Fruit fly (Drosophila melanogaster) whole organism, embryonic: ENCODE measurements around the gene rhea.

ENCODE experiments used
- BEAF-32 ChIP-seq: fragments of 200-800 bp; sonication (Bioruptor generic); optimal IDR thresholded peaks from 3 replicates; lab custom pipeline; 2017; ENCODE audit warnings: missing biosample characterization, missing genetic modification characterization, mild to moderate bottlenecking, moderate library complexity, missing genetic modification reagents
- BtbVII ChIP-seq: fragments of 200-800 bp; sonication (Bioruptor generic); optimal IDR thresholded peaks from 3 replicates; lab custom pipeline; 2017; ENCODE audit warnings: missing biosample characterization, mild to moderate bottlenecking, missing genetic modification characterization
- CG10543 ChIP-seq: fragments of 200-800 bp; sonication (Bioruptor generic); optimal IDR thresholded peaks from 3 replicates; lab custom pipeline; 2017; ENCODE audit warnings: missing biosample characterization, mild to moderate bottlenecking, missing genetic modification characterization, moderate library complexity
- CG11093 ChIP-seq: fragments of 200-800 bp; sonication (Bioruptor generic); IDR thresholded peaks from 3 replicates; pipeline ENCODE4 v1.3.6; 2022; ENCODE audit warnings: missing biosample characterization, missing genetic modification characterization
- CG12769 ChIP-seq: fragments of 200-800 bp; sonication (Bioruptor generic); optimal IDR thresholded peaks from 2 replicates; lab custom pipeline; 2019; ENCODE audit warnings: missing biosample characterization, mild to moderate bottlenecking, missing genetic modification characterization, moderate library complexity
- CG14441 ChIP-seq: fragments of 200-800 bp; sonication (Bioruptor generic); IDR thresholded peaks from 2 replicates; pipeline ENCODE4 v1.3.6; 2022; ENCODE audit warnings: missing biosample characterization, missing genetic modification characterization
- CG31224 ChIP-seq: fragments of 200-800 bp; sonication (Bioruptor generic); IDR thresholded peaks from 2 replicates; pipeline ENCODE4 v1.3.6; 2022; ENCODE audit warnings: missing biosample characterization, missing genetic modification characterization
- CG31441 ChIP-seq: fragments of 200-800 bp; sonication (Bioruptor generic); IDR thresholded peaks from 2 replicates; pipeline ENCODE4 v1.3.6; 2022; ENCODE audit warnings: missing biosample characterization, missing genetic modification characterization
- CG34376 ChIP-seq: fragments of 200-800 bp; sonication (Bioruptor generic); optimal IDR thresholded peaks from 2 replicates; lab custom pipeline; 2018; ENCODE audit warnings: missing biosample characterization, mild to moderate bottlenecking, missing genetic modification characterization
- CG4617 ChIP-seq: fragments of 200-800 bp; sonication (Bioruptor generic); optimal IDR thresholded peaks from 3 replicates; lab custom pipeline; 2016; ENCODE audit warnings: missing biosample characterization, missing genetic modification characterization, borderline replicate concordance
- CG7372 ChIP-seq: fragments of 200-800 bp; sonication (Bioruptor generic); IDR thresholded peaks from 2 replicates; pipeline ENCODE4 v1.3.6; 2022; ENCODE audit warnings: missing biosample characterization, missing genetic modification characterization
- E2f2 ChIP-seq: fragments of 200-800 bp; sonication (Bioruptor generic); IDR thresholded peaks from 2 replicates; pipeline ENCODE4 v1.3.6; 2022; ENCODE audit warnings: missing biosample characterization, missing genetic modification characterization
- Ets65A ChIP-seq: fragments of 200-800 bp; sonication (Bioruptor generic); peaks from one replicate; lab custom pipeline; 2016; ENCODE audit warnings: missing biosample characterization, missing genetic modification characterization
- GATAe ChIP-seq: fragments of 200-800 bp; sonication (Bioruptor generic); conservative IDR thresholded peaks from 2 replicates; pipeline ENCODE4 v1.3.6; 2022; ENCODE audit warnings: missing biosample characterization, missing genetic modification characterization
- HLH3B ChIP-seq: fragments of 200-800 bp; sonication (Bioruptor generic); IDR thresholded peaks from 2 replicates; pipeline ENCODE4 v1.3.6; 2022; ENCODE audit warnings: missing biosample characterization, missing genetic modification characterization
- Hey ChIP-seq: fragments of 200-800 bp; sonication (Bioruptor generic); optimal IDR thresholded peaks from 3 replicates; lab custom pipeline; 2018; ENCODE audit warnings: missing biosample characterization, mild to moderate bottlenecking, missing genetic modification characterization
- Hmr ChIP-seq: fragments of 200-800 bp; sonication (Bioruptor generic); optimal IDR thresholded peaks from 3 replicates; lab custom pipeline; 2017; ENCODE audit warnings: mild to moderate bottlenecking, missing biosample characterization, missing genetic modification reagents, missing genetic modification characterization
- Jarid2 ChIP-seq: fragments of 200-800 bp; sonication (Bioruptor generic); optimal IDR thresholded peaks from 3 replicates; lab custom pipeline; 2017; ENCODE audit warnings: mild to moderate bottlenecking, missing biosample characterization, missing genetic modification reagents, missing genetic modification characterization
- Med ChIP-seq: fragments of 200-800 bp; sonication (Bioruptor generic); peaks from one replicate; lab custom pipeline; 2016; ENCODE audit warnings: missing biosample characterization, missing genetic modification characterization, mild to moderate bottlenecking, inconsistent platforms, moderate library complexity
- Pdp1 ChIP-seq, 2 experiments: fragments of 200-800 bp; sonication (Bioruptor generic); optimal IDR thresholded peaks; 3 replicates each; lab custom pipeline; 2016; ENCODE audit warnings: missing biosample characterization in 2 of 2, missing genetic modification characterization in 2 of 2, mild to moderate bottlenecking in 1 of 2, moderate library complexity in 1 of 2
- bab2 ChIP-seq: fragments of 200-800 bp; sonication (Bioruptor generic); optimal IDR thresholded peaks from 2 replicates; lab custom pipeline; 2016; ENCODE audit warnings: missing biosample characterization, missing genetic modification characterization
- emc ChIP-seq: fragments of 200-800 bp; sonication (Bioruptor generic); optimal IDR thresholded peaks from 2 replicates; lab custom pipeline; 2016; ENCODE audit warnings: missing biosample characterization, missing genetic modification characterization
- exex ChIP-seq: fragments of 200-800 bp; sonication (Bioruptor generic); optimal IDR thresholded peaks from 4 replicates; lab custom pipeline; 2018; ENCODE audit warnings: missing biosample characterization, mild to moderate bottlenecking, missing genetic modification characterization, moderate library complexity
- inv ChIP-seq: fragments of 200-800 bp; sonication (Bioruptor generic); IDR thresholded peaks from 2 replicates; pipeline ENCODE4 v1.3.6; 2022; ENCODE audit warnings: missing biosample characterization, missing genetic modification characterization; ENCODE audit not compliant: partially characterized antibody
- lab ChIP-seq: fragments of 200-800 bp; sonication (Bioruptor generic); optimal IDR thresholded peaks from 3 replicates; lab custom pipeline; 2017; ENCODE audit warnings: missing biosample characterization, missing genetic modification characterization, mild to moderate bottlenecking, moderate library complexity, missing genetic modification reagents
- mirr ChIP-seq: fragments of 200-800 bp; sonication (Bioruptor generic); optimal IDR thresholded peaks from 3 replicates; lab custom pipeline; 2018; ENCODE audit warnings: missing biosample characterization, mild to moderate bottlenecking, missing genetic modification characterization
- p53 ChIP-seq: fragments of 200-800 bp; sonication (Bioruptor generic); optimal IDR thresholded peaks from 2 replicates; lab custom pipeline; 2016; ENCODE audit warnings: missing biosample characterization, missing genetic modification characterization
- pfk ChIP-seq: fragments of 200-800 bp; sonication (Bioruptor generic); optimal IDR thresholded peaks from 2 replicates; lab custom pipeline; 2018; ENCODE audit warnings: missing biosample characterization, mild to moderate bottlenecking, missing genetic modification characterization, moderate library complexity
- prd ChIP-seq, 3 experiments: fragments of >200 bp in 2 of 3; fragments of 200-800 bp in 1 of 3; sonication (Bioruptor generic) in 1 of 3; optimal IDR thresholded peaks in 2 of 3; IDR thresholded peaks in 1 of 3; 2 replicates in 2 of 3; 3 replicates in 1 of 3; pipeline versions ENCODE4 v1.3.6 to Lab custom; 2017 to 2022; ENCODE audit warnings: missing biosample characterization in 1 of 3, missing genetic modification characterization in 1 of 3
- sc ChIP-seq, 3 experiments: fragments of >200 bp in 2 of 3; fragments of 200-800 bp in 1 of 3; sonication (Bioruptor generic) in 1 of 3; optimal IDR thresholded peaks; 2 replicates in 2 of 3; 3 replicates in 1 of 3; lab custom pipeline; 2017; ENCODE audit warnings: mild to moderate bottlenecking in 1 of 3, missing biosample characterization in 1 of 3, missing genetic modification characterization in 1 of 3, missing genetic modification reagents in 1 of 3
- sd ChIP-seq: fragments of 200-800 bp; sonication (Bioruptor generic); optimal IDR thresholded peaks from 3 replicates; lab custom pipeline; 2018; ENCODE audit warnings: missing biosample characterization, mild to moderate bottlenecking, missing genetic modification characterization, moderate library complexity
- sima ChIP-seq: fragments of 200-800 bp; sonication (Bioruptor generic); optimal IDR thresholded peaks from 2 replicates; lab custom pipeline; 2016; ENCODE audit warnings: missing biosample characterization, missing genetic modification characterization
- sqz ChIP-seq: fragments of 200-800 bp; sonication (Bioruptor generic); optimal IDR thresholded peaks from 3 replicates; lab custom pipeline; 2018; ENCODE audit warnings: missing biosample characterization, mild to moderate bottlenecking, missing genetic modification characterization
- sr ChIP-seq: fragments of 200-800 bp; sonication (Bioruptor generic); IDR thresholded peaks from 3 replicates; pipeline ENCODE4 v1.3.6; 2022; ENCODE audit warnings: missing biosample characterization, missing genetic modification characterization
- sug ChIP-seq: fragments of 200-800 bp; optimal IDR thresholded peaks from 2 replicates; lab custom pipeline; 2019; ENCODE audit warnings: missing biosample characterization, mild to moderate bottlenecking, missing genetic modification characterization, moderate library complexity
- wdn ChIP-seq: fragments of 200-800 bp; sonication (Bioruptor generic); IDR thresholded peaks from 2 replicates; pipeline ENCODE4 v1.3.6; 2022; ENCODE audit warnings: missing biosample characterization, missing genetic modification characterization

The rhea gene

DNA sequence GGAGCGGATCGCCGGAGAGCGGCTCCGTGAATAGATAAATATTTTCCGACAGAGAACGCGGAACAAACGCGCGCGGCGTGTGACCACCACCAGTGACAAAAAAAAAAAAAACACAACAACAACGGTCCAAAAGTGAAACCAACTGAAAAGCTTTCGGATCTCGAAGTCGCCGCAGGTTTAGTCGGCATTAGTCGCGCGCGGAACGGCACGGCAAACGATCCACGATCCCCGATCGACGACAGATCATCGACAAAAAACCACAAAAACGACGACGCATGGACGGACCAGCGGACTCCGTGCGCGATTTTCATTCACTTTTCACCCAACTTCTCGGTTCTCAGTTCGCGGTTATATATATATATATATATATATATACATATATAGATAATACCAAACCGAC, 33.7 kb downstream of the rhea start (continued):
- no peak for TF ChIP-seq emc
- TF ChIP-seq p53 (GFP tag; lab: Kevin White, UChicago), result no peak
- TF ChIP-seq sc (optimal IDR thresholded peaks at IDR 0.05; lab: Kevin White, UChicago), result no peak
- TF ChIP-seq sc (GFP tag; optimal IDR thresholded peaks at IDR 0.05; lab: Kevin White, UChicago), result no peak
- TF ChIP-seq Med (GFP tag; lab: Kevin White, UChicago), result peak; percentile 62
- no peak for TF ChIP-seq BEAF-32 (GFP tag; lab: Kevin White, UChicago)
- no peak for TF ChIP-seq prd (optimal IDR thresholded peaks at IDR 0.05; lab: Kevin White, UChicago)
- no peak for TF ChIP-seq prd (GFP tag; IDR thresholded peaks at IDR 0.05; lab: Robert Waterston, UW)
- peak; percentile 30 for TF ChIP-seq Jarid2 (GFP tag; lab: Kevin White, UChicago)
- TF ChIP-seq sima, result no peak
- 0 out of 2 replicates have a peak, but pooled peaks have one; percentile 6 for TF ChIP-seq CG31224 (GFP tag; lab: Robert Waterston, UW)
- peak; percentile 6 for TF ChIP-seq Hmr
- TF ChIP-seq sqz (GFP tag; lab: Kevin White, UChicago), result peak; percentile 15
- peak; percentile 49 for TF ChIP-seq lab (GFP tag; lab: Kevin White, UChicago)
- peak; percentile 16; the same call in 1 of the 2 replicates for TF ChIP-seq E2f2
- peak; percentile 10 for TF ChIP-seq Hey
- TF ChIP-seq CG11093 (GFP tag; lab: Robert Waterston, UW), result no peak
- peak; percentile 16 for TF ChIP-seq sug
- peak; percentile 33 for TF ChIP-seq sd (tag; lab: Kevin White, UChicago)
- peak; percentile 62 for TF ChIP-seq CG10543 (GFP tag; lab: Kevin White, UChicago)
- TF ChIP-seq, all 482 proteins: peak for 22

DNA sequence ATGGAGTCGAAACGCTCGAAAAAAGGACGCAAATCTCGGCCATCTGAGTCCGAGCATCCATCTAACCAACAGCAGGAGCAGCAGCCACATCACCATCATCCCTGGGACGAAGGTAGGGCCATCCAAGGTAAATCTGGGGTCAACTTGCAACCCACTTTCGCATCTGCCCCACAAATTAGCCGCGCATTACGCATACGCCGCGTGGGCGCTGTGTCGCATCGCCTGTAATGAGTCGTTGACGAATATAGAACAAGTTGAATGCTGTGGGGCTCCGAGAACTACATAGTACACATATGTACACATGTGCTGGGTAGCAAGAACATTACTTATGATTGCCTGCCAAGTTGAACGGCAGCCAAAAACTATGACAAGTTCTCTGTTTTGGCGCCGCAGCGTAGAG, 34.7 kb downstream of the rhea start:
- TF ChIP-seq CG31441 (GFP tag; lab: Robert Waterston, UW) (no peak), CG12769 (tag; lab: Kevin White, UChicago) (peak; percentile 23), Med (GFP tag; lab: Kevin White, UChicago) (peak; percentile 45), sr (GFP tag; lab: Robert Waterston, UW) (peak; percentile 77), wdn (GFP tag; lab: Robert Waterston, UW) (no peak), CG7372 (GFP tag; lab: Robert Waterston, UW) (peak; percentile 64; the same call in 1 of the 2 replicates), CG14441 (peak; percentile 28; the same call in 1 of the 2 replicates)

DNA sequence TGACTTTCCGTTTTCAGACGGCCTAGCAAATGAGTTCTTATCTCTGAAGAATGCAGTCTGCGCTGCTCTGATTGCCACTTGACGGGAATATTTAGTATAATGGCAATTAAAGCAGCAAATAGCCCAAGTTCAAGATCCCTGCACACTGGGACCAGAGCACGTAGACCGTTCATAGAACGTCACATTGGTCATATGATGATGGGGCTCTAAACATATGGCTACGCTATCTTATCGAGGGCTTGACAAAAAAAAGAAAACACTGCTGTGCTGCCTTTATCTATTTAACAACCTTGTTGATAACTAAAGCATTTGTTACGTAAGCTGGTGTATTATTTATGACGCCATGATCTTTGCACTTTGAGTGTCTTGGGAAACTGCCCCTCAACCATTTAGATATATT, 36.0 kb downstream of the rhea start:
- TF ChIP-seq inv (GFP tag; lab: Robert Waterston, UW) (no peak), GATAe (peak; percentile 84), pfk (GFP tag; lab: Kevin White, UChicago) (no peak), bab2 (GFP tag; lab: Kevin White, UChicago) (no peak), BtbVII (GFP tag; lab: Kevin White, UChicago) (peak; percentile 34), Pdp1 (GFP tag; optimal IDR thresholded peaks at IDR 0.05; lab: Kevin White, UChicago) (peak in 1 of 2 experiments; percentile 85), mirr (GFP tag; lab: Kevin White, UChicago) (peak; percentile 10), sd (tag; lab: Kevin White, UChicago) (peak; percentile 10), exex (tag; lab: Kevin White, UChicago) (peak; percentile 61), Ets65A (GFP tag; lab: Kevin White, UChicago) (peak; percentile 21), HLH3B (GFP tag; lab: Robert Waterston, UW) (no peak), CG34376 (peak; percentile 23), CG4617 (GFP tag; lab: Kevin White, UChicago) (no peak)
